Fruit fly (Drosophila melanogaster) whole organism, embryonic: ENCODE data around the gene CG7149.
A peak's percentile ranks its signal among the peaks of the same experiment; 100 is the strongest.

Experiments
- CG10959 ChIP-seq: fragments of 200-800 bp; sonication (Bioruptor generic); IDR thresholded peaks from 2 replicates; pipeline ENCODE4 v1.3.6; 2022; ENCODE audit warnings: missing biosample characterization, missing genetic modification characterization
- CG11696 ChIP-seq: fragments of 200-800 bp; sonication (Bioruptor generic); IDR thresholded peaks from 2 replicates; pipeline ENCODE4 v1.3.6; 2022; ENCODE audit warnings: missing biosample characterization, missing genetic modification characterization
- CG12391 ChIP-seq: fragments of 200-800 bp; sonication (Bioruptor generic); optimal IDR thresholded peaks from 3 replicates; lab custom pipeline; 2018; ENCODE audit warnings: missing biosample characterization, mild to moderate bottlenecking, missing genetic modification characterization, moderate library complexity
- CG13624 ChIP-seq: fragments of 200-800 bp; sonication (Bioruptor generic); optimal IDR thresholded peaks from 2 replicates; lab custom pipeline; 2016; ENCODE audit warnings: missing biosample characterization, missing genetic modification characterization
- CG14860 ChIP-seq: fragments of 200-800 bp; sonication (Bioruptor generic); IDR thresholded peaks from 3 replicates; pipeline ENCODE4 v1.3.6; 2022; ENCODE audit warnings: missing biosample characterization, missing genetic modification characterization; ENCODE audit not compliant: partially characterized antibody
- CG14965 ChIP-seq: fragments of 200-800 bp; sonication (Bioruptor generic); optimal IDR thresholded peaks from 2 replicates; lab custom pipeline; 2016; ENCODE audit warnings: missing biosample characterization, missing genetic modification characterization, borderline replicate concordance
- CG15011 ChIP-seq: fragments of 200-800 bp; sonication (Bioruptor generic); optimal IDR thresholded peaks from 3 replicates; lab custom pipeline; 2018; ENCODE audit warnings: missing biosample characterization, mild to moderate bottlenecking, missing genetic modification characterization
- CG15073 ChIP-seq: fragments of 200-800 bp; sonication (Bioruptor generic); optimal IDR thresholded peaks from 2 replicates; lab custom pipeline; 2016; ENCODE audit warnings: missing biosample characterization, missing genetic modification characterization
- CG15269 ChIP-seq: fragments of 200-800 bp; sonication (Bioruptor generic); optimal IDR thresholded peaks from 2 replicates; lab custom pipeline; 2018; ENCODE audit warnings: missing biosample characterization, mild to moderate bottlenecking, missing genetic modification characterization, moderate library complexity
- CG15514 ChIP-seq: fragments of 200-800 bp; sonication (Bioruptor generic); optimal IDR thresholded peaks from 3 replicates; lab custom pipeline; 2017; ENCODE audit warnings: missing biosample characterization, missing genetic modification characterization, mild to moderate bottlenecking, moderate library complexity, missing genetic modification reagents
- CG17361 ChIP-seq: fragments of 200-800 bp; sonication (Bioruptor generic); IDR thresholded peaks from 3 replicates; pipeline ENCODE4 v1.3.6; 2022; ENCODE audit warnings: missing biosample characterization, missing genetic modification characterization
- CG18599 ChIP-seq: fragments of 200-800 bp; sonication (Bioruptor generic); optimal IDR thresholded peaks from 3 replicates; lab custom pipeline; 2017; ENCODE audit warnings: missing biosample characterization, missing genetic modification characterization, mild to moderate bottlenecking, moderate library complexity, missing genetic modification reagents
- CG2712 ChIP-seq: fragments of 200-800 bp; optimal IDR thresholded peaks from 3 replicates; lab custom pipeline; 2019; ENCODE audit warnings: missing biosample characterization, mild to moderate bottlenecking, missing genetic modification characterization, moderate library complexity
- CG2889 ChIP-seq: fragments of 200-800 bp; sonication (Bioruptor generic); IDR thresholded peaks from 3 replicates; pipeline ENCODE4 v1.3.6; 2022; ENCODE audit warnings: missing biosample characterization, missing genetic modification characterization
- CG31388 ChIP-seq: fragments of 200-800 bp; sonication (Bioruptor generic); optimal IDR thresholded peaks from 2 replicates; lab custom pipeline; 2016; ENCODE audit warnings: missing biosample characterization, missing genetic modification characterization
- CG3726 ChIP-seq: fragments of 200-800 bp; sonication (Bioruptor generic); IDR thresholded peaks from 3 replicates; pipeline ENCODE4, ENCODE4 v1.3.6; 2022; ENCODE audit warnings: missing biosample characterization, missing genetic modification characterization
- CG6683 ChIP-seq: fragments of 200-800 bp; sonication (Bioruptor generic); optimal IDR thresholded peaks from 2 replicates; lab custom pipeline; 2017; ENCODE audit warnings: missing biosample characterization, mild to moderate bottlenecking, missing genetic modification characterization, missing genetic modification reagents
- CG7372 ChIP-seq: fragments of 200-800 bp; sonication (Bioruptor generic); IDR thresholded peaks from 2 replicates; pipeline ENCODE4 v1.3.6; 2022; ENCODE audit warnings: missing biosample characterization, missing genetic modification characterization
- CG7556 ChIP-seq: fragments of 200-800 bp; sonication (Bioruptor generic); optimal IDR thresholded peaks from 2 replicates; lab custom pipeline; 2017; ENCODE audit warnings: missing biosample characterization, mild to moderate bottlenecking, missing genetic modification characterization
- CG8388 ChIP-seq: fragments of 200-800 bp; sonication (Bioruptor generic); optimal IDR thresholded peaks from 2 replicates; lab custom pipeline; 2019; ENCODE audit warnings: missing biosample characterization, mild to moderate bottlenecking, missing genetic modification characterization, moderate library complexity
- CG8944 ChIP-seq: fragments of 200-800 bp; sonication (Bioruptor generic); optimal IDR thresholded peaks from 3 replicates; lab custom pipeline; 2016; ENCODE audit warnings: missing biosample characterization, missing genetic modification characterization
- CG9932 ChIP-seq: fragments of 200-800 bp; sonication (Bioruptor generic); IDR thresholded peaks from 2 replicates; pipeline ENCODE4 v1.3.6; 2022; ENCODE audit warnings: missing biosample characterization, missing genetic modification characterization
- Doc2 ChIP-seq: fragments of 200-800 bp; sonication (Bioruptor generic); IDR thresholded peaks from 2 replicates; pipeline ENCODE4 v1.3.6; 2022; ENCODE audit warnings: missing biosample characterization, missing genetic modification characterization
- Fer1 ChIP-seq: fragments of 200-800 bp; sonication (Bioruptor generic); optimal IDR thresholded peaks from 2 replicates; lab custom pipeline; 2017; ENCODE audit warnings: missing biosample characterization, mild to moderate bottlenecking, missing genetic modification characterization
- HLH4C ChIP-seq: fragments of 200-800 bp; sonication (Bioruptor generic); IDR thresholded peaks from 3 replicates; pipeline ENCODE4 v1.3.6; 2022; ENCODE audit warnings: missing biosample characterization, missing genetic modification characterization; ENCODE audit not compliant: partially characterized antibody
- HLH54F ChIP-seq: fragments of 200-800 bp; sonication (Bioruptor generic); optimal IDR thresholded peaks from 3 replicates; lab custom pipeline; 2016; ENCODE audit warnings: missing biosample characterization, missing genetic modification characterization
- Neu2 ChIP-seq: fragments of 200-800 bp; sonication (Bioruptor generic); optimal IDR thresholded peaks from 3 replicates; lab custom pipeline; 2016; ENCODE audit warnings: missing biosample characterization, missing genetic modification characterization, borderline replicate concordance
- Optix ChIP-seq: fragments of 200-800 bp; sonication (Bioruptor generic); IDR thresholded peaks from 3 replicates; pipeline ENCODE4 v1.3.6; 2022; ENCODE audit warnings: missing biosample characterization, missing genetic modification characterization
- Poxn ChIP-seq: fragments of 200-800 bp; sonication (Bioruptor generic); IDR thresholded peaks from 2 replicates; pipeline ENCODE4 v1.3.6; 2022; ENCODE audit warnings: missing biosample characterization, missing genetic modification characterization
- Rfx ChIP-seq: fragments of 200-800 bp; sonication (Bioruptor generic); IDR thresholded peaks from 2 replicates; pipeline ENCODE4 v1.3.6; 2022; ENCODE audit warnings: missing biosample characterization, missing genetic modification characterization
- Sin3A ChIP-seq: fragments of >200 bp; optimal IDR thresholded peaks from 2 replicates; lab custom pipeline; 2018
- Sry-δ ChIP-seq: fragments of 200-800 bp; sonication (Bioruptor generic); optimal IDR thresholded peaks from 2 replicates; lab custom pipeline; 2016; ENCODE audit warnings: missing biosample characterization, missing genetic modification characterization
- Tbp ChIP-seq: fragments of >200 bp; optimal IDR thresholded peaks from 2 replicates; lab custom pipeline; 2018; ENCODE audit warnings: missing biosample characterization, missing genetic modification characterization
- bcd ChIP-seq: fragments of 200-800 bp; sonication (Bioruptor generic); optimal IDR thresholded peaks from 2 replicates; lab custom pipeline; 2017; ENCODE audit warnings: missing biosample characterization, mild to moderate bottlenecking, missing genetic modification characterization
- ci ChIP-seq: fragments of 200-800 bp; sonication (Bioruptor generic); IDR thresholded peaks from 3 replicates; pipeline ENCODE4 v1.3.6; 2022; ENCODE audit warnings: missing biosample characterization, missing genetic modification characterization
- ems ChIP-seq: fragments of 200-800 bp; sonication (Bioruptor generic); optimal IDR thresholded peaks from 3 replicates; lab custom pipeline; 2016; ENCODE audit warnings: missing biosample characterization, missing genetic modification characterization
- ewg ChIP-seq: fragments of 200-800 bp; sonication (Bioruptor generic); optimal IDR thresholded peaks from 3 replicates; lab custom pipeline; 2017; ENCODE audit warnings: mild to moderate bottlenecking, missing biosample characterization, missing genetic modification reagents, missing genetic modification characterization
- grn ChIP-seq: fragments of 200-800 bp; sonication (Bioruptor generic); optimal IDR thresholded peaks from 3 replicates; lab custom pipeline; 2017; ENCODE audit warnings: missing biosample characterization, missing genetic modification characterization
- ind ChIP-seq: fragments of 200-800 bp; sonication (Bioruptor generic); optimal IDR thresholded peaks from 3 replicates; lab custom pipeline; 2016; ENCODE audit warnings: missing biosample characterization, missing genetic modification characterization
- kay ChIP-seq: fragments of 200-800 bp; sonication (Bioruptor generic); optimal IDR thresholded peaks from 2 replicates; lab custom pipeline; 2016; ENCODE audit warnings: missing biosample characterization, missing genetic modification characterization
- lilli ChIP-seq: fragments of 200-800 bp; sonication (Bioruptor generic); optimal IDR thresholded peaks from 3 replicates; lab custom pipeline; 2016; ENCODE audit warnings: missing biosample characterization, missing genetic modification characterization
- lov ChIP-seq, 2 experiments: fragments of 200-800 bp in 1 of 2; fragments of >200 bp in 1 of 2; sonication (Bioruptor generic) in 1 of 2; IDR thresholded peaks in 1 of 2; optimal IDR thresholded peaks in 1 of 2; 2 replicates in 1 of 2; 3 replicates in 1 of 2; pipeline versions ENCODE4 v1.3.6 to Lab custom; 2017 to 2022; ENCODE audit warnings: missing biosample characterization in 1 of 2, missing genetic modification characterization in 1 of 2
- maf-S ChIP-seq: fragments of 200-800 bp; sonication (Bioruptor generic); optimal IDR thresholded peaks from 2 replicates; lab custom pipeline; 2016; ENCODE audit warnings: missing biosample characterization, missing genetic modification characterization
- mirr ChIP-seq: fragments of 200-800 bp; sonication (Bioruptor generic); optimal IDR thresholded peaks from 3 replicates; lab custom pipeline; 2018; ENCODE audit warnings: missing biosample characterization, mild to moderate bottlenecking, missing genetic modification characterization
- nmo ChIP-seq: fragments of 200-800 bp; sonication (Bioruptor generic); optimal IDR thresholded peaks from 2 replicates; lab custom pipeline; 2018; ENCODE audit warnings: missing biosample characterization, mild to moderate bottlenecking, missing genetic modification characterization, moderate library complexity
- pros ChIP-seq: fragments of 200-800 bp; sonication (Bioruptor generic); optimal IDR thresholded peaks from 3 replicates; lab custom pipeline; 2019; ENCODE audit warnings: missing biosample characterization, mild to moderate bottlenecking, missing genetic modification characterization, moderate library complexity
- psq ChIP-seq: fragments of 200-800 bp; sonication (Bioruptor generic); optimal IDR thresholded peaks from 2 replicates; lab custom pipeline; 2017; ENCODE audit warnings: missing biosample characterization, missing genetic modification characterization
- salm ChIP-seq: fragments of 200-800 bp; sonication (Bioruptor generic); optimal IDR thresholded peaks from 2 replicates; lab custom pipeline; 2018; ENCODE audit warnings: missing biosample characterization, mild to moderate bottlenecking, missing genetic modification characterization
- vnd ChIP-seq: fragments of 200-800 bp; sonication (Bioruptor generic); IDR thresholded peaks from 3 replicates; pipeline ENCODE4 v1.3.6; 2022; ENCODE audit warnings: missing biosample characterization, missing genetic modification characterization; ENCODE audit not compliant: partially characterized antibody

Gene CG7149

dm6 chr2L:7790448-7791355, at the start of gene CG7149 (continued):
- TF ChIP-seq CG14965 (GFP tag; lab: Kevin White, UChicago) (no peak), ewg (GFP tag; lab: Kevin White, UChicago) (no peak), CG3726 (GFP tag; lab: Robert Waterston, UW) (no peak), CG2889 (GFP tag; lab: Robert Waterston, UW) (no peak), ems (GFP tag; lab: Kevin White, UChicago) (no peak), CG6683 (GFP tag; lab: Kevin White, UChicago) (no peak), CG7556 (peak; percentile 33), psq (no peak), Sry-δ (GFP tag; lab: Kevin White, UChicago) (no peak), HLH54F (GFP tag; lab: Kevin White, UChicago) (peak; percentile 5), lov (optimal IDR thresholded peaks at IDR 0.05; lab: Kevin White, UChicago) (no peak), lov (GFP tag; IDR thresholded peaks at IDR 0.05; lab: Robert Waterston, UW) (0 out of 3 replicates have a peak, but pooled peaks have one; percentile 9), Neu2 (GFP tag; lab: Kevin White, UChicago) (no peak), CG17361 (GFP tag; lab: Robert Waterston, UW) (no peak), CG14860 (GFP tag; lab: Robert Waterston, UW) (no peak), Fer1 (peak; percentile 23), CG15073 (GFP tag; lab: Kevin White, UChicago) (no peak), HLH4C (GFP tag; lab: Robert Waterston, UW) (0 out of 3 replicates have a peak, but pooled peaks have one; percentile 7), CG9932 (GFP tag; lab: Robert Waterston, UW) (peak; percentile 19; the same call in 1 of the 2 replicates), CG12391 (tag; lab: Kevin White, UChicago) (no peak), CG18599 (GFP tag; lab: Kevin White, UChicago) (peak; percentile 39), lilli (GFP tag; lab: Kevin White, UChicago) (peak; percentile 44), CG15514 (GFP tag; lab: Kevin White, UChicago) (peak; percentile 28), CG13624 (no peak), salm (tag; lab: Kevin White, UChicago) (no peak), CG31388 (GFP tag; lab: Kevin White, UChicago) (no peak), Rfx (0 out of 2 replicates have a peak, but pooled peaks have one; percentile 15), Poxn (GFP tag; lab: Robert Waterston, UW) (no peak), mirr (peak; percentile 96), CG15011 (GFP tag; lab: Kevin White, UChicago) (no peak), grn (peak; percentile 54), CG15269 (no peak), ci (GFP tag; lab: Robert Waterston, UW) (peak; percentile 66; the same call in 2 of the 3 replicates), Tbp (GFP tag; lab: Kevin White, UChicago) (no peak), maf-S (no peak), kay (GFP tag; lab: Kevin White, UChicago) (no peak), CG8944 (no peak), Doc2 (GFP tag; lab: Robert Waterston, UW) (no peak), bcd (no peak), nmo (no peak), ind (no peak), pros (no peak), CG10959 (no peak), CG7372 (no peak), Optix (GFP tag; lab: Robert Waterston, UW) (no peak), Sin3A (lab: Kevin White, UChicago) (no peak), CG2712 (tag; lab: Kevin White, UChicago) (peak; percentile 2), CG8388 (GFP tag; lab: Kevin White, UChicago) (no peak), CG11696 (no peak), vnd (GFP tag; lab: Robert Waterston, UW) (no peak)
